Fruit fly (Drosophila melanogaster) whole organism, pupa: ENCODE measurements around the gene RpS21.

Source experiments
- CG14655 ChIP-seq: fragments of 200-800 bp; sonication (Bioruptor generic); optimal IDR thresholded peaks from 3 replicates; lab custom pipeline; 2017; ENCODE audit warnings: mild to moderate bottlenecking, missing biosample characterization, missing genetic modification reagents, missing genetic modification characterization
- CG15710 ChIP-seq: fragments of 200-800 bp; sonication (Bioruptor generic); optimal IDR thresholded peaks from 2 replicates; lab custom pipeline; 2018; ENCODE audit warnings: missing biosample characterization, mild to moderate bottlenecking, missing genetic modification characterization, moderate library complexity
- CG32121 ChIP-seq: fragments of 200-800 bp; sonication (Bioruptor generic); IDR thresholded peaks from 2 replicates; pipeline ENCODE4 v1.3.6; 2022; ENCODE audit warnings: missing biosample characterization, missing genetic modification characterization
- Pif1B ChIP-seq: fragments of 200-800 bp; sonication (Bioruptor generic); optimal IDR thresholded peaks from 3 replicates; lab custom pipeline; 2016; ENCODE audit warnings: missing biosample characterization, missing genetic modification characterization
- fd96Ca ChIP-seq: fragments of 200-800 bp; sonication (Bioruptor generic); IDR thresholded peaks from 3 replicates; pipeline ENCODE4 v1.3.6; 2022; ENCODE audit warnings: missing biosample characterization, missing genetic modification characterization

dm6 chr2L:2861885-2862620, 6.2 kb downstream of the RpS21 start:
- TF ChIP-seq fd96Ca (GFP tag; lab: Robert Waterston, UW) (peak; percentile 75), CG32121 (peak; percentile 58), CG14655 (peak; percentile 46), Pif1B (peak; percentile 48), CG15710 (tag; lab: Kevin White, UChicago) (no peak)
